Worm (Caenorhabditis elegans): ENCODE measurements around the gene C17F4.7.

DNA sequence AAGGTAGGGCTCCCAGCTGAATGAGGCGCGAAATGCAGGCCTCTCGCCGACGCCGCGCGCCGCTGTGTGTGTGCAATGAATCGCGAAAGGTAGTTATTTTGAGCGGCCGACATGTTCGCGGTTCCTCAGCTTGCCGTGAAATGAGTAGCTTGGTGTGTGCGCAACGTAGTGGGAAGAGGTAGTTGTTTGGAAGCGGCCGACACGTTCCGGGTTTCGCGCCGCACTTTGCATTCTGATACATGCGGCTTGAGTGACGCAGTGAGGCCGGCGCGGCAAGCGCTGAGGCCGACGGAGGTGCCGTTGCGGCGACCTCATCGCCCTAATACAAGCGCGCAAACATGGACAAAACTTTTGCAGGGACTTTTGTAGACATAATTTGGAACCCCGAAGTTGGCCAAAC, 50.1 kb downstream of the C17F4.7 start:
- TF ChIP-seq unc-62 (GFP tag; optimal IDR thresholded peaks at IDR 0.05) (no peak), F49E8.2 (tag; optimal IDR thresholded peaks at IDR 0.05; ENCODE audit: insufficient read depth) (no peak), ztf-26 (tag; optimal IDR thresholded peaks at IDR 0.05) (no peak)
